Worm (Caenorhabditis elegans) whole organism, early embryonic: ENCODE data around the gene ZK688.5.

ENCODE experiments used
- B0310.2 ChIP-seq: sonication (generic microtip); optimal IDR thresholded peaks from 2 replicates; lab custom pipeline; 2016; ENCODE audit warnings: mild to moderate bottlenecking, missing genetic modification characterization, missing compliant biosample characterization
- F13C5.2 ChIP-seq: sonication (generic microtip); optimal IDR thresholded peaks from 2 replicates; lab custom pipeline; 2017; ENCODE audit warnings: mild to moderate bottlenecking, missing genetic modification characterization, inconsistent platforms, missing compliant biosample characterization
- aly-1 ChIP-seq: sonication (generic microtip); optimal IDR thresholded peaks from 2 replicates; lab custom pipeline; 2016; ENCODE audit warnings: missing genetic modification characterization, missing compliant biosample characterization
- ama-1 ChIP-seq: fragments of 150-350 bp; optimal IDR thresholded peaks from 2 replicates; lab custom pipeline; 2014
- ceh-13 ChIP-seq: fragments of 200-800 bp; sonication (Bioruptor generic); optimal IDR thresholded peaks from 2 replicates; lab custom pipeline; 2018; ENCODE audit warnings: mild to moderate bottlenecking, missing genetic modification characterization, missing compliant biosample characterization
- ceh-36 ChIP-seq: sonication (generic microtip); optimal IDR thresholded peaks from 2 replicates; lab custom pipeline; 2016; ENCODE audit warnings: missing genetic modification characterization, inconsistent platforms, missing compliant biosample characterization
- ets-7 ChIP-seq: sonication (generic microtip); optimal IDR thresholded peaks from 2 replicates; lab custom pipeline; 2016; ENCODE audit warnings: missing genotype, missing genetic modification characterization, missing compliant biosample characterization
- flt-1 ChIP-seq: fragments of 200-800 bp; sonication (Bioruptor generic); IDR thresholded peaks from 2 replicates; pipeline ENCODE4 v1.3.6; 2022; ENCODE audit warnings: missing genetic modification characterization, missing compliant biosample characterization
- hmbx-1 ChIP-seq: sonication (generic microtip); optimal IDR thresholded peaks from 2 replicates; lab custom pipeline; 2016; ENCODE audit warnings: mild to moderate bottlenecking, missing genetic modification characterization, missing compliant biosample characterization
- hmg-4 ChIP-seq: fragments of 200-800 bp; sonication (Bioruptor generic); optimal IDR thresholded peaks from 2 replicates; lab custom pipeline; 2018; ENCODE audit warnings: mild to moderate bottlenecking, missing genetic modification characterization, missing compliant biosample characterization
- hnd-1 ChIP-seq: sonication (generic microtip); optimal IDR thresholded peaks from 2 replicates; lab custom pipeline; 2016; ENCODE audit warnings: missing genetic modification characterization, missing compliant biosample characterization
- pes-1 ChIP-seq: fragments of 200-800 bp; sonication (Bioruptor generic); IDR thresholded peaks from 2 replicates; pipeline ENCODE4 v1.3.6; 2022; ENCODE audit warnings: missing genetic modification reagents, missing genetic modification characterization, missing compliant biosample characterization
- scrt-1 ChIP-seq: fragments of 200-800 bp; sonication (Bioruptor generic); IDR thresholded peaks from 2 replicates; pipeline ENCODE4 v1.3.6; 2022; ENCODE audit warnings: missing genetic modification characterization, missing compliant biosample characterization
- sea-1 ChIP-seq: fragments of 200-800 bp; sonication (Bioruptor generic); conservative IDR thresholded peaks from 2 replicates; pipeline ENCODE4 v1.3.6; 2022; ENCODE audit warnings: missing genetic modification characterization, missing compliant biosample characterization
- tbx-11 ChIP-seq: fragments of 200-800 bp; sonication (Bioruptor generic); IDR thresholded peaks from 2 replicates; pipeline ENCODE4 v1.3.6; 2022; ENCODE audit warnings: missing genetic modification characterization, missing compliant biosample characterization
- tbx-37 ChIP-seq: fragments of 200-800 bp; sonication (Bioruptor generic); conservative IDR thresholded peaks from 2 replicates; pipeline ENCODE4 v1.3.6; 2022; ENCODE audit warnings: missing genetic modification reagents, missing genetic modification characterization, missing compliant biosample characterization
- tra-4 ChIP-seq: sonication (generic microtip); optimal IDR thresholded peaks from 2 replicates; lab custom pipeline; 2017; ENCODE audit warnings: missing genetic modification characterization, missing compliant biosample characterization

ZK688.5 gene

ce11 chrIII:7835684-7836083 is 55.7 kb downstream of the ZK688.5 start:
- TF ChIP-seq aly-1 (tag; lab: Kevin White, UChicago) (no peak), ceh-36 (tag; lab: Kevin White, UChicago) (no peak), hnd-1 (tag; lab: Kevin White, UChicago) (no peak), B0310.2 (no peak), pes-1 (GFP tag; lab: Robert Waterston, UW) (no peak), sea-1 (GFP tag; lab: Robert Waterston, UW) (no peak), ama-1 (no peak), ets-7 (tag; lab: Kevin White, UChicago) (no peak), tra-4 (tag; lab: Kevin White, UChicago) (no peak), flt-1 (no peak), tbx-37 (GFP tag; lab: Robert Waterston, UW) (no peak), ceh-13 (GFP tag; lab: Kevin White, UChicago) (no peak), F13C5.2 (tag; lab: Kevin White, UChicago) (no peak), tbx-11 (GFP tag; lab: Robert Waterston, UW) (no peak), scrt-1 (GFP tag; lab: Robert Waterston, UW) (no peak), hmg-4 (GFP tag; lab: Kevin White, UChicago) (no peak), hmbx-1 (no peak)
